Worm (Caenorhabditis elegans): ENCODE data around the gene kbp-3.

DNA sequence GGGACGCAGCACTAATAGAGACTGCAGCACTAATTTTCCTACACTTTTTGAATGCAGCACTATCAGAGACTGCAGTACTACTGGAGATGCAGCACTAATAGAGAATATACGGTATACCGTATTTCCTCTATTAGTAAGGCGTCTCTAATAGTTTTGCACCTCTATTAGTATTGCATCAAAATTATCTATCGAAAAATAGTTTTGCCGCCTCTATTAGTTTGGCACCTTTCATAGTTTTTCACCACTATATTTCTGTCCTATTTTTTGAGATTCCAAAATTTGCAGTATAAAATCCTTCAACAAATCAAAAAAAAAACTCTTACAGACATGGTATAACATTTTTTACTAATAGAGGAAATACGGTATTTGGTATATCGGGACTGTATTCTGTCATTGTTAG, 3.9 kb upstream of the kbp-3 start:
- no peak for TF ChIP-seq ceh-14 (tag; optimal IDR thresholded peaks at IDR 0.05)
- no peak for TF ChIP-seq elt-2 (tag; optimal IDR thresholded peaks at IDR 0.05)
- TF ChIP-seq eyg-1 (tag; optimal IDR thresholded peaks at IDR 0.05), result no peak
- no peak for TF ChIP-seq T23F11.4 (GFP tag; optimal IDR thresholded peaks at IDR 0.05)
- TF ChIP-seq unc-55 (GFP tag; optimal IDR thresholded peaks at IDR 0.05), result no peak
- TF ChIP-seq elt-4 (tag; optimal IDR thresholded peaks at IDR 0.05), result no peak
- no peak for TF ChIP-seq sox-4 (tag; optimal IDR thresholded peaks at IDR 0.05)
- TF ChIP-seq dve-1 (tag; optimal IDR thresholded peaks at IDR 0.05), result no peak
- TF ChIP-seq pha-4 (tag; optimal IDR thresholded peaks at IDR 0.05), result no peak
- TF ChIP-seq hlh-8 (tag; optimal IDR thresholded peaks at IDR 0.05), result no peak
